Worm (Caenorhabditis elegans): ENCODE results near the gene T26C5.2.

- TF ChIP-seq tbx-37 (GFP tag; conservative IDR thresholded peaks at IDR 0.05), result no peak
- TF ChIP-seq hmbx-1 (tag; optimal IDR thresholded peaks at IDR 0.05), result no peak
- TF ChIP-seq ama-1 (optimal IDR thresholded peaks at IDR 0.05), result no peak
- no peak for TF ChIP-seq pes-1 (GFP tag; IDR thresholded peaks at IDR 0.05)
Measured at ce11 chrII:9227134-9227533, 5.9 kb upstream of the T26C5.2 start, which contains the start of gene abu-14.

All from whole organism, early embryonic.